Fruit fly (Drosophila melanogaster): Measurements from ENCODE around the gene CG6678.

- no peak for TF ChIP-seq CG18619 (GFP tag; optimal IDR thresholded peaks at IDR 0.05)
- no peak for TF ChIP-seq h (optimal IDR thresholded peaks at IDR 0.05)
- TF ChIP-seq CG6654 (GFP tag; optimal IDR thresholded peaks at IDR 0.05): no peak
These were observed 24.0 kb upstream of the CG6678 start for dm6 chr3R:21862868-21863267.
